Fruit fly (Drosophila melanogaster) whole organism, embryonic: Measurements from ENCODE around the gene dib.
A peak's percentile ranks its signal among the peaks of the same experiment; 100 is the strongest.

Source experiments
- CG10147 ChIP-seq: fragments of 200-800 bp; sonication (Bioruptor generic); optimal IDR thresholded peaks from 2 replicates; lab custom pipeline; 2019; ENCODE audit warnings: missing biosample characterization, mild to moderate bottlenecking, missing genetic modification characterization, moderate library complexity
- CG10959 ChIP-seq: fragments of 200-800 bp; sonication (Bioruptor generic); IDR thresholded peaks from 2 replicates; pipeline ENCODE4 v1.3.6; 2022; ENCODE audit warnings: missing biosample characterization, missing genetic modification characterization
- CG11504 ChIP-seq: fragments of 200-800 bp; sonication (Bioruptor generic); optimal IDR thresholded peaks from 3 replicates; lab custom pipeline; 2019; ENCODE audit warnings: missing biosample characterization, mild to moderate bottlenecking, missing genetic modification characterization, moderate library complexity
- CG12219 ChIP-seq: fragments of 200-800 bp; sonication (Bioruptor generic); optimal IDR thresholded peaks from 3 replicates; lab custom pipeline; 2018; ENCODE audit warnings: missing biosample characterization, mild to moderate bottlenecking, missing genetic modification characterization
- CG12299 ChIP-seq: fragments of 200-800 bp; sonication (Bioruptor generic); optimal IDR thresholded peaks from 2 replicates; lab custom pipeline; 2018; ENCODE audit warnings: missing biosample characterization, mild to moderate bottlenecking, missing genetic modification characterization
- CG12391 ChIP-seq: fragments of 200-800 bp; sonication (Bioruptor generic); optimal IDR thresholded peaks from 3 replicates; lab custom pipeline; 2018; ENCODE audit warnings: missing biosample characterization, mild to moderate bottlenecking, missing genetic modification characterization, moderate library complexity
- CG14667 ChIP-seq: fragments of 200-800 bp; sonication (Bioruptor generic); IDR thresholded peaks from 2 replicates; pipeline ENCODE4 v1.3.6; 2022; ENCODE audit warnings: missing biosample characterization, missing genetic modification characterization
- CG15514 ChIP-seq: fragments of 200-800 bp; sonication (Bioruptor generic); optimal IDR thresholded peaks from 3 replicates; lab custom pipeline; 2017; ENCODE audit warnings: missing biosample characterization, missing genetic modification characterization, mild to moderate bottlenecking, moderate library complexity, missing genetic modification reagents
- CG1603 ChIP-seq: fragments of 200-800 bp; sonication (Bioruptor generic); optimal IDR thresholded peaks from 2 replicates; lab custom pipeline; 2019; ENCODE audit warnings: missing biosample characterization, mild to moderate bottlenecking, missing genetic modification characterization, moderate library complexity
- CG16813 ChIP-seq: fragments of 200-800 bp; sonication (Bioruptor generic); IDR thresholded peaks from 3 replicates; pipeline ENCODE4 v1.3.6; 2022; ENCODE audit warnings: missing biosample characterization, missing genetic modification characterization; ENCODE audit not compliant: partially characterized antibody
- CG16863 ChIP-seq: fragments of 200-800 bp; sonication (Bioruptor generic); optimal IDR thresholded peaks from 3 replicates; lab custom pipeline; 2016; ENCODE audit warnings: missing biosample characterization, missing genetic modification characterization
- CG1792 ChIP-seq: fragments of 200-800 bp; sonication (Bioruptor generic); optimal IDR thresholded peaks from 2 replicates; lab custom pipeline; 2016; ENCODE audit warnings: missing biosample characterization, missing genetic modification characterization
- CG42726 ChIP-seq: fragments of 200-800 bp; sonication (Bioruptor generic); IDR thresholded peaks from 2 replicates; pipeline ENCODE4 v1.3.6; 2022; ENCODE audit warnings: missing biosample characterization, missing genetic modification characterization; ENCODE audit not compliant: partially characterized antibody
- CG4360 ChIP-seq: fragments of 200-800 bp; sonication (Bioruptor generic); IDR thresholded peaks from 2 replicates; pipeline ENCODE4 v1.3.6; 2022; ENCODE audit warnings: missing biosample characterization, missing genetic modification characterization
- CG5953 ChIP-seq: fragments of 200-800 bp; sonication (Bioruptor generic); IDR thresholded peaks from 2 replicates; pipeline ENCODE4 v1.3.6; 2022; ENCODE audit warnings: missing biosample characterization, missing genetic modification characterization
- CG6791 ChIP-seq: fragments of 200-800 bp; sonication (Bioruptor generic); IDR thresholded peaks from 3 replicates; pipeline ENCODE4 v1.3.6; 2022; ENCODE audit warnings: missing biosample characterization, missing genetic modification characterization; ENCODE audit not compliant: partially characterized antibody
- Dad ChIP-seq: fragments of 200-800 bp; sonication (Bioruptor generic); optimal IDR thresholded peaks from 3 replicates; lab custom pipeline; 2016; ENCODE audit warnings: missing biosample characterization, missing genetic modification characterization
- Dp ChIP-seq: fragments of 200-800 bp; sonication (Bioruptor generic); optimal IDR thresholded peaks from 2 replicates; lab custom pipeline; 2018; ENCODE audit warnings: missing biosample characterization, mild to moderate bottlenecking, missing genetic modification characterization, moderate library complexity
- Eip74EF ChIP-seq, 2 experiments: fragments of 200-800 bp in 1 of 2; fragments of >200 bp in 1 of 2; sonication (Bioruptor generic) in 1 of 2; optimal IDR thresholded peaks; 2 replicates each; lab custom pipeline; 2017 to 2019; ENCODE audit warnings: missing biosample characterization in 2 of 2, missing genetic modification characterization in 2 of 2, mild to moderate bottlenecking in 1 of 2, moderate library complexity in 1 of 2
- Fer3 ChIP-seq: fragments of 200-800 bp; sonication (Bioruptor generic); optimal IDR thresholded peaks from 2 replicates; lab custom pipeline; 2018; ENCODE audit warnings: missing biosample characterization, mild to moderate bottlenecking, missing genetic modification characterization, moderate library complexity
- Gsc ChIP-seq: fragments of 200-800 bp; sonication (Bioruptor generic); IDR thresholded peaks from 2 replicates; pipeline ENCODE4 v1.3.6; 2022; ENCODE audit warnings: missing biosample characterization, missing genetic modification characterization
- HLH4C ChIP-seq: fragments of 200-800 bp; sonication (Bioruptor generic); IDR thresholded peaks from 3 replicates; pipeline ENCODE4 v1.3.6; 2022; ENCODE audit warnings: missing biosample characterization, missing genetic modification characterization; ENCODE audit not compliant: partially characterized antibody
- Hmx ChIP-seq: fragments of 200-800 bp; sonication (Bioruptor generic); optimal IDR thresholded peaks from 2 replicates; lab custom pipeline; 2016; ENCODE audit warnings: missing biosample characterization, missing genetic modification characterization
- Hr39 ChIP-seq: fragments of >200 bp; optimal IDR thresholded peaks from 2 replicates; lab custom pipeline; 2017
- Hr51 ChIP-seq, 2 experiments: fragments of 200-800 bp; sonication (Bioruptor generic); optimal IDR thresholded peaks; 2 replicates in 1 of 2; 3 replicates in 1 of 2; lab custom pipeline; 2016 to 2018; ENCODE audit warnings: missing biosample characterization in 2 of 2, missing genetic modification characterization in 2 of 2, mild to moderate bottlenecking in 1 of 2, moderate library complexity in 1 of 2
- Hr78 ChIP-seq, 2 experiments: fragments of 200-800 bp in 1 of 2; fragments of >200 bp in 1 of 2; sonication (Bioruptor generic) in 1 of 2; optimal IDR thresholded peaks; 2 replicates each; lab custom pipeline; 2017 to 2019; ENCODE audit warnings: missing biosample characterization in 2 of 2, missing genetic modification characterization in 2 of 2, mild to moderate bottlenecking in 1 of 2, moderate library complexity in 1 of 2
- Lhr ChIP-seq: fragments of 200-800 bp; sonication (Bioruptor generic); optimal IDR thresholded peaks from 3 replicates; lab custom pipeline; 2017; ENCODE audit warnings: mild to moderate bottlenecking, missing biosample characterization, missing genetic modification reagents, missing genetic modification characterization
- Med ChIP-seq: fragments of 200-800 bp; sonication (Bioruptor generic); peaks from one replicate; lab custom pipeline; 2016; ENCODE audit warnings: missing biosample characterization, missing genetic modification characterization, mild to moderate bottlenecking, inconsistent platforms, moderate library complexity
- Oli ChIP-seq: fragments of 200-800 bp; sonication (Bioruptor generic); optimal IDR thresholded peaks from 2 replicates; lab custom pipeline; 2018; ENCODE audit warnings: missing biosample characterization, mild to moderate bottlenecking, missing genetic modification characterization, moderate library complexity
- Opbp ChIP-seq: fragments of 200-800 bp; sonication (Bioruptor generic); IDR thresholded peaks from 3 replicates; pipeline ENCODE4 v1.3.6; 2022; ENCODE audit warnings: missing biosample characterization, missing genetic modification characterization; ENCODE audit not compliant: partially characterized antibody
- Rfx ChIP-seq: fragments of 200-800 bp; sonication (Bioruptor generic); IDR thresholded peaks from 2 replicates; pipeline ENCODE4 v1.3.6; 2022; ENCODE audit warnings: missing biosample characterization, missing genetic modification characterization
- bab2 ChIP-seq: fragments of 200-800 bp; sonication (Bioruptor generic); optimal IDR thresholded peaks from 2 replicates; lab custom pipeline; 2016; ENCODE audit warnings: missing biosample characterization, missing genetic modification characterization
- cad ChIP-seq: fragments of >200 bp; optimal IDR thresholded peaks from 2 replicates; lab custom pipeline; 2017; ENCODE audit warnings: missing biosample characterization, missing genetic modification characterization
- ems ChIP-seq: fragments of 200-800 bp; sonication (Bioruptor generic); optimal IDR thresholded peaks from 3 replicates; lab custom pipeline; 2016; ENCODE audit warnings: missing biosample characterization, missing genetic modification characterization
- gfzf ChIP-seq: fragments of 200-800 bp; sonication (Bioruptor generic); optimal IDR thresholded peaks from 2 replicates; lab custom pipeline; 2016; ENCODE audit warnings: missing biosample characterization, mild to moderate bottlenecking, missing genetic modification characterization, moderate library complexity
- grn ChIP-seq: fragments of 200-800 bp; sonication (Bioruptor generic); optimal IDR thresholded peaks from 3 replicates; lab custom pipeline; 2017; ENCODE audit warnings: missing biosample characterization, missing genetic modification characterization
- gro ChIP-seq: fragments of 200-800 bp; sonication (Bioruptor generic); optimal IDR thresholded peaks from 2 replicates; lab custom pipeline; 2016; ENCODE audit warnings: missing biosample characterization, missing genetic modification characterization
- hth ChIP-seq: fragments of >200 bp; optimal IDR thresholded peaks from 2 replicates; lab custom pipeline; 2017; ENCODE audit warnings: inconsistent platforms
- ind ChIP-seq: fragments of 200-800 bp; sonication (Bioruptor generic); optimal IDR thresholded peaks from 3 replicates; lab custom pipeline; 2016; ENCODE audit warnings: missing biosample characterization, missing genetic modification characterization
- luna ChIP-seq: fragments of 200-800 bp; sonication (Bioruptor generic); optimal IDR thresholded peaks from 2 replicates; lab custom pipeline; 2016; ENCODE audit warnings: missing biosample characterization, missing genetic modification characterization
- pb ChIP-seq: fragments of 200-800 bp; sonication (Bioruptor generic); optimal IDR thresholded peaks from 3 replicates; lab custom pipeline; 2016; ENCODE audit warnings: missing biosample characterization, missing genetic modification characterization
- prd ChIP-seq, 3 experiments: fragments of >200 bp in 2 of 3; fragments of 200-800 bp in 1 of 3; sonication (Bioruptor generic) in 1 of 3; optimal IDR thresholded peaks in 2 of 3; IDR thresholded peaks in 1 of 3; 2 replicates in 2 of 3; 3 replicates in 1 of 3; pipeline versions ENCODE4 v1.3.6 to Lab custom; 2017 to 2022; ENCODE audit warnings: missing biosample characterization in 1 of 3, missing genetic modification characterization in 1 of 3
- pzg ChIP-seq: fragments of 200-800 bp; sonication (Bioruptor generic); optimal IDR thresholded peaks from 3 replicates; lab custom pipeline; 2018; ENCODE audit warnings: missing biosample characterization, mild to moderate bottlenecking, missing genetic modification characterization, moderate library complexity
- row ChIP-seq: fragments of 200-800 bp; sonication (Bioruptor generic); IDR thresholded peaks from 3 replicates; pipeline ENCODE4 v1.3.6; 2022; ENCODE audit warnings: missing biosample characterization, missing genetic modification characterization
- slbo ChIP-seq: fragments of 200-800 bp; sonication (Bioruptor generic); IDR thresholded peaks from 2 replicates; pipeline ENCODE4 v1.3.6; 2022; ENCODE audit warnings: missing biosample characterization, missing genetic modification characterization
- sob ChIP-seq: fragments of 200-800 bp; sonication (Bioruptor generic); IDR thresholded peaks from 2 replicates; pipeline ENCODE4 v1.3.6; 2022; ENCODE audit warnings: missing biosample characterization, missing genetic modification characterization
- ssp ChIP-seq: fragments of 200-800 bp; sonication (Bioruptor generic); IDR thresholded peaks from 2 replicates; pipeline ENCODE4 v1.3.6; 2022; ENCODE audit warnings: missing biosample characterization, missing genetic modification characterization
- tap ChIP-seq: fragments of 200-800 bp; optimal IDR thresholded peaks from 3 replicates; lab custom pipeline; 2019; ENCODE audit warnings: missing biosample characterization, mild to moderate bottlenecking, missing genetic modification characterization, moderate library complexity
- zen2 ChIP-seq: fragments of 200-800 bp; sonication (Bioruptor generic); IDR thresholded peaks from 3 replicates; pipeline ENCODE4 v1.3.6; 2022; ENCODE audit warnings: missing biosample characterization, missing genetic modification characterization; ENCODE audit not compliant: partially characterized antibody

Gene dib

dm6 chr3L:4092705-4093257, 30.7 kb downstream of the dib start, which contains the start of gene CG14990 (continued):
- TF ChIP-seq Dp (GFP tag; lab: Kevin White, UChicago) (peak; percentile 99), gro (GFP tag; lab: Kevin White, UChicago) (no peak), hth (lab: Kevin White, UChicago) (no peak), Eip74EF (GFP tag; optimal IDR thresholded peaks at IDR 0.05; lab: Kevin White, UChicago) (peak in 1 of 2 experiments; percentile 96), CG12219 (no peak), Hr78 (GFP tag; optimal IDR thresholded peaks at IDR 0.05; lab: Kevin White, UChicago) (peak in 1 of 2 experiments; percentile 40), Opbp (GFP tag; lab: Robert Waterston, UW) (peak; percentile 56; the same call in 2 of the 3 replicates), zen2 (GFP tag; lab: Robert Waterston, UW) (no peak), CG12299 (tag; lab: Kevin White, UChicago) (no peak), Gsc (GFP tag; lab: Robert Waterston, UW) (no peak), CG16813 (GFP tag; lab: Robert Waterston, UW) (no peak), Fer3 (tag; lab: Kevin White, UChicago) (no peak), CG16863 (GFP tag; lab: Kevin White, UChicago) (no peak), CG11504 (no peak), ssp (GFP tag; lab: Robert Waterston, UW) (no peak), CG4360 (GFP tag; lab: Robert Waterston, UW) (peak; percentile 37; the same call in 1 of the 2 replicates), CG1603 (tag; lab: Kevin White, UChicago) (peak; percentile 45), CG10959 (GFP tag; lab: Robert Waterston, UW) (no peak), grn (GFP tag; lab: Kevin White, UChicago) (peak; percentile 28), CG1792 (GFP tag; lab: Kevin White, UChicago) (no peak), cad (no peak), pzg (peak; percentile 30), CG14667 (GFP tag; lab: Robert Waterston, UW) (no peak), gfzf (GFP tag; lab: Kevin White, UChicago) (no peak), CG42726 (GFP tag; lab: Robert Waterston, UW) (peak; percentile 66; the same call in 1 of the 2 replicates), CG5953 (GFP tag; lab: Robert Waterston, UW) (no peak), HLH4C (GFP tag; lab: Robert Waterston, UW) (0 out of 3 replicates have a peak, but pooled peaks have one; percentile 19), CG10147 (no peak), Med (GFP tag; lab: Kevin White, UChicago) (peak; percentile 75), slbo (GFP tag; lab: Robert Waterston, UW) (no peak), row (GFP tag; lab: Robert Waterston, UW) (no peak), sob (GFP tag; lab: Robert Waterston, UW) (peak; percentile 66; the same call in 1 of the 2 replicates), Oli (tag; lab: Kevin White, UChicago) (no peak), luna (no peak), CG15514 (peak; percentile 12), ind (GFP tag; lab: Kevin White, UChicago) (no peak), Hmx (GFP tag; lab: Kevin White, UChicago) (no peak), Rfx (GFP tag; lab: Robert Waterston, UW) (0 out of 2 replicates have a peak, but pooled peaks have one; percentile 50), Dad (GFP tag; lab: Kevin White, UChicago) (no peak), prd (optimal IDR thresholded peaks at IDR 0.05; lab: Kevin White, UChicago) (no peak), prd (GFP tag; IDR thresholded peaks at IDR 0.05; lab: Robert Waterston, UW) (no peak), CG12391 (tag; lab: Kevin White, UChicago) (peak; percentile 10), bab2 (GFP tag; lab: Kevin White, UChicago) (no peak), CG6791 (GFP tag; lab: Robert Waterston, UW) (peak; percentile 34; the same call in 1 of the 3 replicates), pb (no peak), ems (GFP tag; lab: Kevin White, UChicago) (no peak), tap (tag; lab: Kevin White, UChicago) (peak; percentile 3), Hr39 (lab: Kevin White, UChicago) (no peak), Lhr (GFP tag; lab: Kevin White, UChicago) (peak; percentile 26), Hr51 (GFP tag; optimal IDR thresholded peaks at IDR 0.05; lab: Kevin White, UChicago) (no peak)
